Fruit fly (Drosophila melanogaster): ENCODE results near the gene CG14551.

Gene CG14551

DNA sequence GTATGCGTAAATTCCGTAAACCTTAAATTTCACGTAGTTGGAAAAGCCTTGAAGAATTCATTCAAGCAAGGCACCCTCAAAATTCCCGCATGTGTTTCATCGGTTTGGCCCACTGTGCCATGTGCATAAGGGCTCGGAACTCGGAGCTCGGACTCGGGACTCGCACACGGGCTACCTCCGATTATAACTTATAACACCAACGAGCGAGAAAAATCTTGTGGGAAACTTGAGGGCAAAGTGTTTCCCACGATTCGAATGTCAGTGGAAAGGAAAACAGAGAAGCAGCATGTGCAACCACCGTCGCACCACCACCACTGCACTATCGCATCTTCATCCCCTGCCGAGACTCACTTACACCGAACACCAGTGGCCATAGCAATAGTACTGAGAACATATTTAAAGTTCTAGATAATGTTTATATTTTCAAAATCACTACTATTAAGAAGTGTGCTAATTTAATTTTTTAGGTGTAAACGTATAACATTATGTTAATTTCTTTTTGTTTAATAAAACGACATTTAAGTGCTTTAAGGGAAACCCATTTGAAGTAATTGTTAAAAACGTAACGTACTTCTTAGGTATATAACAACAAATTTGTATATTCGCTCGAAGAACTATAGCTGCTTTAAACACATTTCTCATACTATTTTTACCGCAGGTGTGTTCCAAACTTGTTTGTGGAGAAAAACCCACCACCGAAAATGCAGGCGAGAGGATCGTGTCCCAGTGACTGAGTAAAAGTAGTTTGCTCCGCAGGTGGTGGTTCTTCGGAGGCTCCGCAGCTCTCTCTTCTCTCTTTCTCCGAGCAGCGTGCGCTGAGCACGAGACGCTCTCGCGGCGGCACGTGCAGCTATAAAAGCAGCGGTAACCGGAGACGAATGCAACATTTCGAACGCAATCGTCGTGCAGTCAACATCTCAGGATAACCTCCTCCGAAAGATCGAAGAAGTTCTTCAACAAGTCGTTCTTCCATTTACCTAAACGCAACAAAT lies 26.4 kb downstream of the CG14551 start (continued):
- TF ChIP-seq stwl (tag; optimal IDR thresholded peaks at IDR 0.05) (no peak), CG11560 (tag; IDR thresholded peaks at IDR 0.05) (no peak), fru (optimal IDR thresholded peaks at IDR 0.05) (no peak), CG10321 (GFP tag; IDR thresholded peaks at IDR 0.05) (no peak), Nf-YC (tag; optimal IDR thresholded peaks at IDR 0.05) (peak; percentile 70), CG1647 (GFP tag; optimal IDR thresholded peaks at IDR 0.05) (no peak), prd (optimal IDR thresholded peaks at IDR 0.05) (no peak), prd (GFP tag; IDR thresholded peaks at IDR 0.05) (peak; percentile 88), CG30403 (GFP tag; optimal IDR thresholded peaks at IDR 0.05) (peak; percentile 89), Eip74EF (GFP tag; optimal IDR thresholded peaks at IDR 0.05) (peak in 1 of 2 experiments; percentile 94), CG4707 (GFP tag; optimal IDR thresholded peaks at IDR 0.05) (peak; percentile 83), CG8359 (GFP tag; optimal IDR thresholded peaks at IDR 0.05; ENCODE audit: borderline replicate concordance) (peak; percentile 89), Oaz (GFP tag; IDR thresholded peaks at IDR 0.05) (no peak), sisA (GFP tag; IDR thresholded peaks at IDR 0.05) (peak; percentile 53; the same call in 1 of the 2 replicates), so (GFP tag; IDR thresholded peaks at IDR 0.05) (peak; percentile 45; the same call in 1 of the 3 replicates), CG12659 (GFP tag; optimal IDR thresholded peaks at IDR 0.05) (peak; percentile 79), CG4617 (GFP tag; optimal IDR thresholded peaks at IDR 0.05; ENCODE audit: borderline replicate concordance) (peak; percentile 49), Abd-B (GFP tag; optimal IDR thresholded peaks at IDR 0.05) (peak; percentile 69), hth (optimal IDR thresholded peaks at IDR 0.05) (no peak), CG15696 (tag; optimal IDR thresholded peaks at IDR 0.05) (peak; percentile 99), CG9437 (GFP tag; optimal IDR thresholded peaks at IDR 0.05) (peak; percentile 89), CG2678 (tag; optimal IDR thresholded peaks at IDR 0.05) (peak; percentile 95), CG9797 (GFP tag; optimal IDR thresholded peaks at IDR 0.05) (peak; percentile 49), slbo (GFP tag; IDR thresholded peaks at IDR 0.05) (no peak), CG43689 (GFP tag; IDR thresholded peaks at IDR 0.05) (no peak), ci (GFP tag; IDR thresholded peaks at IDR 0.05) (peak; percentile 57; the same call in 2 of the 3 replicates), CoRest (tag; optimal IDR thresholded peaks at IDR 0.05) (peak; percentile 96), gcm (GFP tag; optimal IDR thresholded peaks at IDR 0.05) (peak; percentile 97), lmd (GFP tag; IDR thresholded peaks at IDR 0.05) (no peak; the same call in 1 of the 2 replicates), CG2120 (GFP tag; optimal IDR thresholded peaks at IDR 0.05) (no peak), Dp (GFP tag; optimal IDR thresholded peaks at IDR 0.05) (no peak), CkIIα-i1 (GFP tag; IDR thresholded peaks at IDR 0.05) (no peak), HLH4C (GFP tag; IDR thresholded peaks at IDR 0.05; ENCODE audit: partially characterized antibody) (no peak), ara (GFP tag; IDR thresholded peaks at IDR 0.05) (peak; percentile 86), sqz (GFP tag; optimal IDR thresholded peaks at IDR 0.05) (peak; percentile 95), Hmr (GFP tag; optimal IDR thresholded peaks at IDR 0.05) (peak; percentile 32), CG13123 (GFP tag; optimal IDR thresholded peaks at IDR 0.05) (peak; percentile 68), CG15479 (GFP tag; optimal IDR thresholded peaks at IDR 0.05) (peak; percentile 97), dpn (GFP tag; optimal IDR thresholded peaks at IDR 0.05) (peak; percentile 60 to 65), kah (GFP tag; optimal IDR thresholded peaks at IDR 0.05) (peak; percentile 95), ranshi (GFP tag; IDR thresholded peaks at IDR 0.05) (peak; percentile 39; the same call in 1 of the 2 replicates), CG18476 (GFP tag; optimal IDR thresholded peaks at IDR 0.05) (peak; percentile 87), CG14710 (tag; optimal IDR thresholded peaks at IDR 0.05) (peak; percentile 98), Kr (GFP tag; optimal IDR thresholded peaks at IDR 0.05) (peak; percentile 96), jigr1 (GFP tag; IDR thresholded peaks at IDR 0.05) (0 out of 3 replicates have a peak, but pooled peaks have one; percentile 24), Asciz (GFP tag; optimal IDR thresholded peaks at IDR 0.05) (peak; percentile 89), CG18619 (GFP tag; optimal IDR thresholded peaks at IDR 0.05) (peak; percentile 84), lola (GFP tag; optimal IDR thresholded peaks at IDR 0.05) (peak in 1 of 3 experiments; percentile 100)

All from whole organism, embryonic.